Worm (Caenorhabditis elegans) whole organism, dauer: Measurements from ENCODE around the gene T22F3.12.
"Not testable (repeated sequence)": the region's sequence is repeated elsewhere in the genome, so short reads cannot be mapped to it uniquely, and the experiment has no call there.

Source experiments
- unc-62 ChIP-seq: sonication (generic microtip); optimal IDR thresholded peaks from 2 replicates; lab custom pipeline; 2017; ENCODE audit warnings: missing biosample characterization, missing genetic modification reagents, missing genetic modification characterization

The T22F3.12 gene

ce11 chrV:3592099-3592498, at the start of gene T22F3.12:
Gene T22F3.12, minus strand, starts transcription at chrV:3592199.
- TF ChIP-seq unc-62 (GFP tag; lab: Kevin White, UChicago) = no peak

DNA sequence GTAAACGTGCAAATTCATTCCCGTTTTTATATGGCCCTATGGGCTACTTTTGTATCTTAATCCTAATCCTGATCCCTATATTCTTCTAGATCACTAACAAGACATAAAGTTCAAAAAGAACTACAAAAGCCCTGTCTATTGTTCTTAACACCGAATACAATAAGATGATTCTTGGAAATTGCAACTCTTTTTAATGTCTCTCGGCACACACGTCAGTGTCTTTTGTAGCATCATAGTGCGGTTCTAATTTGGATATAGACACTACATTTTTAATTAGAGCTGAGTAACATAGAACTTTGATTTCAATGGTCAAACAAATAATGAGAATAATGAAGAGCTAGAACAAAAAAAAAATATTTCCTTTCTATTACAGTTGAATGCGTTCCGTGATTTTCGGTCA, 47.9 kb upstream of the T22F3.12 start:
- TF ChIP-seq unc-62 (GFP tag; lab: Kevin White, UChicago) = no peak

DNA sequence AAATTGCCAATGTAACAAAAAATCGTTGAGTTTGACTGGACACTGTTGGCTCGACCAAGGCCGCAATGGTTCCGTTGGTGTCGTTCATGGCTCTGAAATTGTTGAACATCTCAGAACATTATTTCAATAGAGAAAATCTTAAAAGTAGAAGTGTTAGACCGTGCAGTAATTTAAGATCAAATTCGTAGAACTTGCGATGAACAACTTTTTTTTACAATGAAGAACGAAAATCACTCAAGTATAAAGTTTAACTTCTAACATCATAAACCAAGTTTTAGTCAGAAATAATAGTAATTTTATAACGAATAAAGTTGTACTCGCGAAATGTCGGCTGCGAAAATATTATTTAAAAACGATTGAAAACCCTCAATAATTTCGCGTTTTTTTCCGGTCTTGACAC, 45.1 kb upstream of the T22F3.12 start, which contains the start of gene srx-41:
TSS of gene srx-41 (minus strand) at position 101 of the 400 bp plus-strand sequence.
- no peak for TF ChIP-seq unc-62 (GFP tag; lab: Kevin White, UChicago)

ce11 chrV:3634293-3635016, 42.5 kb upstream of the T22F3.12 start:
- TF ChIP-seq unc-62 (GFP tag; lab: Kevin White, UChicago) = no peak

DNA sequence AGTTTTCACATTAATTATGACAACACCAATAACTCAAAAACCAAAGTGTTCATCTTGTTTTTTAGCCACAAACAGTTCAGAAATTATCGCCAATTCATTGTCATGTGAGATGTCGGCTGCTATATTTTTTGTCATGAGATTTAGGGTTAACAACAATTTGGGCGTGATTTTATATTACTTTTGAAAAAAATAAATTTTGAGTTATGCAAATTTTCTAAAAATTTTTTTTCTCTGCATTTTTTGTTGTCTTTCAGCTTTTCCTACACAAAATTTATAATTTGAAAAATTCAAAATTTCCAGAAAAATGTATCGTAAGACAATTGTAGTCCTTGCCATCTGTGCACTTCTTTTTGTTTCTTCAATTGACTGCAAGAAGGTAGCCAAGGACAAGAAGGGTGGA, 41.0 kb upstream of the T22F3.12 start, which contains the start of gene F59B1.2:
TSS of gene F59B1.2 (plus strand) at position 301 of the 400 bp plus-strand sequence.
- TF ChIP-seq unc-62 (GFP tag; lab: Kevin White, UChicago) = no peak

DNA sequence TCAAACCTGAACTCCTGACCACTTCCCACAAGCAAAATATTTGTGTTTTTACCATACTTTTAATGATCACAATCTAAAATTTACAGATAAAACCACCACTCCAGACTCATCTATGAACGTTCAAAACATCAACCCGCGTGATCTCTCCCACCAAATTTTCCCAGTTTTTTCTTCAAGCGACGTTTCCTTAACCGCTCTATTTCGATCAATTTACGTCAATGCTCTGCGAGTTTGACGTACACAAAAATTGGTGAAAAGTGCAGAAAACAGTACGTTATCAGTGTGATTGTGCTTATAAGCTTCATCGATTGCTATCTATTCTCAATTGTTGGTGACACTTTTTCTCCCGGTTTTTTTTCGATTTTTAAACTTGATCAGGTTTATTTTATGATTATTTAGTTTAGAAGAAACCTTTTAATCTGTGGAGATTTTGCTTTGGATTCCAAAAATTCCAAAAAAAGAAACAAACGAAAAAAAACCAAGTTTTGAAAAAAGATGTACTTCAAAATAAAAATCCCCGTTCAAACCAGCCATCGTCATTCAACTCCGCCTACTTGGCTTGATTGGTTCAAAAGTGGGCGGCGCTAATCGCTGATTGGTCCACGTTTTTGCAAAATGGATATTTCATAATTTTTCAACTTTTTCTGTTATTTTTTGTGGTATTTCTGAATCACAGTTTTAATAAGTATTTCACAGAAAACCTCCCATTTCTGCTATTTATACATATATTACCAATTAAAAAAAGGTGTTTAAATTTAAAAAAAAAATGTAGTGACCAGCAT, 40.4 kb upstream of the T22F3.12 start:
- no peak for TF ChIP-seq unc-62 (GFP tag; lab: Kevin White, UChicago)

- no peak for TF ChIP-seq unc-62 (GFP tag; lab: Kevin White, UChicago)
Measured at ce11 chrV:3631591-3631990, 39.6 kb upstream of the T22F3.12 start, which contains the start of gene F59B1.6. Gene F59B1.6, minus strand, starts transcription at chrV:3631691.

- TF ChIP-seq unc-62 (GFP tag; lab: Kevin White, UChicago) = no peak
Measured at ce11 chrV:3626944-3627343, 34.9 kb upstream of the T22F3.12 start, which contains the start of gene F59B1.4. Gene F59B1.4, minus strand, starts transcription at chrV:3627044.

ce11 chrV:3620608-3621007, 28.6 kb upstream of the T22F3.12 start, which contains the start of gene srx-93:
Gene srx-93, minus strand, starts transcription at chrV:3620708.
- TF ChIP-seq unc-62 (GFP tag; lab: Kevin White, UChicago) = not testable (repeated sequence)

DNA sequence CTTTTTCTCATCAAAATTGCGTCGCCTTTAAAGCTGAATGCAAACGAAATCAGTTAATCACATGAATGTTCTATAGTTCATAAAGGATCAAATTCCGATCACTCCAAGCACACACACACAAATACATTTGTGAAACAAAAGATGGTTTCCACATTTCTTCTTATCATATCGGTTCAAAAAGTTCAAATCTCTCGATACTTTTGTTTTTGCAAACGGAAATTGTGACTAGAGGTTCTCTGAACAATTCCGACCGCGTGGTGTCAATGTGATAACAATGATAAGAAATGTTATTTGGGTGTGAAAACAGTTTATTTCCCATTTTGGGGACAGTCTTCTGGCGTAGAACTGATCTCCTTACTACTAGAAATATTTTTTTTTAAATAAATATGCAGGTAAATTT, 24.8 kb upstream of the T22F3.12 start:
- TF ChIP-seq unc-62 (GFP tag; lab: Kevin White, UChicago) = no peak

DNA sequence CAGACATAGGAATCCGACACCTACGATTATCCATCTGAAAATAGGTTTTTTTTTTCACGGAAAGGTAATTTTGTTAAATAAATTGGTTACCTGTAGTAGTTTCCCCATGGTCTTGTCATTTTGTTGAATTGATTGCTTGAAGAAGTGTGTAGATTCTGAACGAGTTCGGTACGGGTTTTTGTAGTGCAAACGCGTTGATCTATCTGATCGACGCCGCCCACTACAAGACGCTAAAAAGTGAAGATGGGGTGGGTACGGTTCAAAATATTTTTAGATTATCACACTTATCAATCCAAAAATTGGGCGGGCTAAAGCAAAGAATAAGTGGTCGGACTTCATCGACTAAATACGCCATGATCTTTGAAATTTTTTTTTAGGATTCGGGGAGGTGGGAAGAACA, 22.4 kb upstream of the T22F3.12 start, which contains the start of gene T22F3.11:
TSS of gene T22F3.11 (minus strand) at position 157 of the 400 bp plus-strand sequence.
- TF ChIP-seq unc-62 (GFP tag; lab: Kevin White, UChicago) = no peak

- no peak for TF ChIP-seq unc-62 (GFP tag; lab: Kevin White, UChicago)
Measured at ce11 chrV:3613042-3613441, 21.0 kb upstream of the T22F3.12 start.

DNA sequence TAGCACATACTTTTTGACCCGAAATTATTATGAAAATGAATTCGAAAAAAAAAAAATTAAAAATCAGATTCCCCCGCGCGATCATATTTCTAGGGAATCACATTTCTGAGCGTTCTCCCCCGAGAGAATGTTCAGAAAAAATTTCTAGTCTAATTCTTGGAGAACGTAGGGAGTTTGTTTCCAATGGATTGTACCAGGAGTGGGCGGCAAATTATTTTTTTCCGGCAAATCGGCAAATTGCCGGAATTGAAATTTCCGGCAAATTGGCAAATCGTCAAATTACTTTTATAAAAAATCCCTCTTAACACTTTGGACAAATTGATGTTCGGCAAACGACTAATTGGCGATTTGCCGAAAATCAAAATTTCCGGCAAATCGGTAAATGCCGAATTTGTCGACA, 19.7 kb upstream of the T22F3.12 start, which contains the start of gene T22F3.10:
TSS of gene T22F3.10 (minus strand) at position 101 of the 400 bp plus-strand sequence.
- TF ChIP-seq unc-62 (GFP tag; lab: Kevin White, UChicago) = no peak

- no peak for TF ChIP-seq unc-62 (GFP tag; lab: Kevin White, UChicago)
Measured at ce11 chrV:3610709-3611108, 18.7 kb upstream of the T22F3.12 start.

- no peak for TF ChIP-seq unc-62 (GFP tag; lab: Kevin White, UChicago)
Measured at ce11 chrV:3606391-3606790, 14.4 kb upstream of the T22F3.12 start.

DNA sequence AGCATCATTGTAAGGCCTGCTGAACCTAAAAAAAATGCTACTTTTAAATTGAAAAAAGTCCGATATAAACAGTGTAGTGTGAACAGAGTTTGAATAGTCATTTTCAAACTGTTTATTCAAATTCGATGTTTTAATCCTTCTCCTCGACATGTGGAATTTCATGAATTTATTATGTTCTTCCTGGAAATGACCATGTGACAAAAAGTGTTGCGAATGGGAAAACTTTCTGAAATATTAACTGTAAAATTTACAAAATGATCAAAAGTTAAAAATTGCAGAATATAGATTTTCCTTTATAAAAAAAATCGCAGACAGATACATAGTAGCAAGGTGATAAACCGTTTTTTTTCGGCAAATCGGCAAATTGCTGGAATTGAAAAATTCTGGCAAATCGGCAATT, 13.3 kb upstream of the T22F3.12 start, which contains the start of gene T22F3.8:
TSS of gene T22F3.8 (minus strand) at position 101 of the 400 bp plus-strand sequence.
- no peak for TF ChIP-seq unc-62 (GFP tag; lab: Kevin White, UChicago)
